Worm (Caenorhabditis elegans) whole organism, L4/young adult: ENCODE data around the gene pde-3.

Experiments used
- dao-5 ChIP-seq: sonication (generic microtip); optimal IDR thresholded peaks from 2 replicates; lab custom pipeline; 2016; ENCODE audit warnings: missing genotype, missing genetic modification characterization, moderate library complexity, missing compliant biosample characterization
- him-1 ChIP-seq: sonication (generic microtip); optimal IDR thresholded peaks from 2 replicates; lab custom pipeline; 2016; ENCODE audit warnings: missing genotype, missing genetic modification reagents, missing genetic modification characterization, missing compliant biosample characterization

DNA sequence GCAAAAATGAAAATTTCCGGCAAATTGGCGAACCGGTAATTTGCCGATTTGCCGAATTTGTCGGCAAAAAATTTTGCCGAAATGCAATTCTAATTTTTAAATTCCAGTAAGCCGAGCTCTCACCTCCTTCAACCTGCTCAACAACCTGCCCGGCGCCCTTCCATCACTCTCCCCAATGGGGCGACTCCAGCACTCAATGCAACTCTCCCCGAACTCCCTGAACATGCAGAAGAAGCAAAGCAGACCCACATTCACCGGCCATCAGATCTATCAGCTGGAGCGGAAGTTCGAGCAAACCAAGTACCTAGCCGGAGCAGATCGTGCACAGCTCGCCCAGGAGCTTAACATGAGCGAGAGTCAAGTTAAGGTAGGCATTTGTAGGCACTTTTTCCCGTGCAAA is 14.9 kb upstream of the pde-3 start:
- TF ChIP-seq dao-5 (tag; lab: Kevin White, UChicago): no peak
- no peak for TF ChIP-seq him-1 (tag; lab: Kevin White, UChicago)
